Fruit fly (Drosophila melanogaster): ENCODE data around the gene CG46313.

DNA sequence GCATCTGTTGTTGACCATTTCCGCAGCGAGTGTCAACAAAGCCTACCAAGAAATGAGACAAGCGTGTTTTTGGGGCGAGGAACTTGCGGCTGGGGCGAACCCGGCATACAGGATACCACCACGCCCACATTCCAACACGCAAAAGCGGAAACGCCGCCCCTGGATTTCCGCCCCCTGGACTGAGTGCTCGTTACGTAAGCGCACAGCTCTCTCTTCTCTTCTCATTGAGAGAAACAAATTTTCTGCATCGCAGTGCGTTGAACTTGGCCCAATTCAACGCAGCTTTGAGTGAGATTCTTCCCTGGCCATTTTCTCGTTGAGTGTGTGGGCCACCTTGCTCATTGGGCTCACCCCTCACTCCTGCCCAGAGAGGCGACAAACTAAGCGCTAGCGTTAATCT, 17.8 kb upstream of the CG46313 start:
- no peak for TF ChIP-seq CG8478 (optimal IDR thresholded peaks at IDR 0.05)
- no peak for TF ChIP-seq CTCF (optimal IDR thresholded peaks at IDR 0.05)
